Worm (Caenorhabditis elegans): Measurements from ENCODE around the gene ncs-4.

DNA sequence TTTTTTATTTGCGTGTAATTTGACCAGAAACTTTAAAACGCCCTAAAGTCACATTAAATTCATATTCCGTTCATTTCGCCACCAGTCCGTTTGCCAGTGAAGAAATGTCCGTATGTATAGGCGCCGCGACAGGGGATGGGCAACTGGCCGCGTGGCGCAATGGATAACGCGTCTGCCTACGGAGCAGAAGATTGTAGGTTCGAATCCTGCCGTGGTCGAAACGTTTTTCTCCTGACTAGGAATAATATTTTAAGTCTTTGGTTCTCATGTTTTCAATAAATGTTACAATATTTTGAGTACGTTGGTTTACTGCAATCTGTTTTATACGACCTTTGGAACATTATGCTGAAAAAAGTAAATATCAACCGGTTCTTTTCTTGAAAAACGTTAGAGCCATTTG is 31.3 kb upstream of the ncs-4 start:
- TF ChIP-seq snpc-4 (tag; optimal IDR thresholded peaks at IDR 0.05) = no peak
- TF ChIP-seq nhr-23 (tag; optimal IDR thresholded peaks at IDR 0.05) = peak; percentile 48
- TF ChIP-seq nhr-12 (tag; optimal IDR thresholded peaks at IDR 0.05) = no peak
- no peak for TF ChIP-seq nhr-28 (tag; optimal IDR thresholded peaks at IDR 0.05)
- TF ChIP-seq lin-15B (tag; optimal IDR thresholded peaks at IDR 0.05) = no peak
- TF ChIP-seq ceh-82 (tag; optimal IDR thresholded peaks at IDR 0.05) = no peak
- TF ChIP-seq pha-4 (tag; optimal IDR thresholded peaks at IDR 0.05) = peak; percentile 47
- no peak for TF ChIP-seq ztf-11 (tag; optimal IDR thresholded peaks at IDR 0.05)
